Worm (Caenorhabditis elegans) whole organism, L3 larva: ENCODE results near the gene C05D10.4.

Experiments
- ZK546.5 ChIP-seq: sonication (generic microtip); optimal IDR thresholded peaks from 2 replicates; lab custom pipeline; 2017; ENCODE audit warnings: missing biosample characterization, missing genetic modification characterization
- ama-1 ChIP-seq: fragments of 150-350 bp; optimal IDR thresholded peaks from 2 replicates; lab custom pipeline; 2018
- ceh-16 ChIP-seq: sonication (generic microtip); optimal IDR thresholded peaks from 2 replicates; lab custom pipeline; 2017; ENCODE audit warnings: missing biosample characterization, missing genetic modification characterization
- ceh-28 ChIP-seq: fragments of 150-350 bp; optimal IDR thresholded peaks from 2 replicates; lab custom pipeline; 2014; ENCODE audit warnings: missing biosample characterization, missing genetic modification reagents, missing genetic modification characterization
- ceh-82 ChIP-seq: fragments of 150-350 bp; optimal IDR thresholded peaks from 2 replicates; lab custom pipeline; 2014; ENCODE audit warnings: missing biosample characterization, missing genetic modification characterization
- ceh-9 ChIP-seq: sonication (generic microtip); optimal IDR thresholded peaks from 2 replicates; lab custom pipeline; 2018; ENCODE audit warnings: missing biosample characterization, missing genetic modification characterization
- egl-27 ChIP-seq: sonication (generic microtip); optimal IDR thresholded peaks from 4 replicates; lab custom pipeline; 2017; ENCODE audit warnings: missing biosample characterization, missing genetic modification reagents, missing genetic modification characterization
- egl-5 ChIP-seq: fragments of 150-350 bp; optimal IDR thresholded peaks from 2 replicates; lab custom pipeline; 2017; ENCODE audit warnings: missing biosample characterization, missing genetic modification reagents, missing genetic modification characterization, inconsistent platforms
- elt-1 ChIP-seq: fragments of 150-350 bp; optimal IDR thresholded peaks from 2 replicates; lab custom pipeline; 2014; ENCODE audit warnings: missing biosample characterization, missing genetic modification characterization
- elt-2 ChIP-seq: sonication (generic microtip); optimal IDR thresholded peaks from 2 replicates; lab custom pipeline; 2016; ENCODE audit warnings: missing genetic modification reagents, mild to moderate bottlenecking, missing genetic modification characterization, missing compliant biosample characterization
- elt-3 ChIP-seq, 3 experiments: fragments of 150-350 bp in 1 of 3; sonication (generic microtip) in 2 of 3; optimal IDR thresholded peaks; 2 replicates in 2 of 3; 4 replicates in 1 of 3; lab custom pipeline; 2014 to 2017; ENCODE audit warnings: missing biosample characterization in 3 of 3, missing genetic modification characterization in 3 of 3
- eor-1 ChIP-seq, 2 experiments: fragments of 150-350 bp; optimal IDR thresholded peaks; 2 replicates each; lab custom pipeline; 2014 to 2018; ENCODE audit warnings: missing biosample characterization in 2 of 2, missing genetic modification characterization in 2 of 2
- fkh-10 ChIP-seq: sonication (generic microtip); optimal IDR thresholded peaks from 2 replicates; lab custom pipeline; 2017; ENCODE audit warnings: missing biosample characterization, missing genetic modification reagents, missing genetic modification characterization
- fkh-2 ChIP-seq: fragments of 150-350 bp; optimal IDR thresholded peaks from 2 replicates; lab custom pipeline; 2014; ENCODE audit warnings: missing biosample characterization, missing genetic modification reagents, missing genetic modification characterization
- fos-1 ChIP-seq: fragments of 150-350 bp; optimal IDR thresholded peaks from 2 replicates; lab custom pipeline; 2014; ENCODE audit warnings: missing biosample characterization, missing genetic modification characterization
- hmg-11 ChIP-seq: sonication (generic microtip); optimal IDR thresholded peaks from 2 replicates; lab custom pipeline; 2016; ENCODE audit warnings: missing genetic modification characterization, missing compliant biosample characterization
- lin-15B ChIP-seq: fragments of 150-350 bp; optimal IDR thresholded peaks from 2 replicates; lab custom pipeline; 2014; ENCODE audit warnings: missing biosample characterization, missing genetic modification characterization
- lin-39 ChIP-seq: fragments of 150-350 bp; optimal IDR thresholded peaks from 2 replicates; lab custom pipeline; 2018; ENCODE audit warnings: missing biosample characterization, missing genetic modification reagents, missing genetic modification characterization
- lsy-12 ChIP-seq: sonication (generic microtip); optimal IDR thresholded peaks from 2 replicates; lab custom pipeline; 2016; ENCODE audit warnings: mild to moderate bottlenecking, missing genetic modification characterization, missing compliant biosample characterization
- mdl-1 ChIP-seq: fragments of 150-350 bp; optimal IDR thresholded peaks from 2 replicates; lab custom pipeline; 2014; ENCODE audit warnings: missing biosample characterization, missing genetic modification characterization
- mml-1 ChIP-seq: fragments of 150-350 bp; sonication (generic microtip); optimal IDR thresholded peaks from 3 replicates; lab custom pipeline; 2014; ENCODE audit warnings: missing biosample characterization, missing genetic modification characterization
- nfya-1 ChIP-seq: sonication (generic microtip); optimal IDR thresholded peaks from 2 replicates; lab custom pipeline; 2017; ENCODE audit warnings: missing genetic modification characterization, mild to moderate bottlenecking, missing compliant biosample characterization, antibody characterized with exemption, moderate library complexity; ENCODE audit not compliant: insufficient read depth
- nhr-11 ChIP-seq: fragments of 150-350 bp; optimal IDR thresholded peaks from 2 replicates; lab custom pipeline; 2014; ENCODE audit warnings: missing biosample characterization, missing genetic modification characterization
- nhr-12 ChIP-seq: fragments of 150-350 bp; optimal IDR thresholded peaks from 2 replicates; lab custom pipeline; 2014; ENCODE audit warnings: missing biosample characterization, missing genetic modification characterization
- nhr-23 ChIP-seq: fragments of 150-350 bp; optimal IDR thresholded peaks from 2 replicates; lab custom pipeline; 2014; ENCODE audit warnings: missing biosample characterization, missing genetic modification reagents, missing genetic modification characterization
- nhr-237 ChIP-seq: fragments of 150-350 bp; optimal IDR thresholded peaks from 2 replicates; lab custom pipeline; 2014; ENCODE audit warnings: missing biosample characterization, missing genetic modification characterization
- nhr-25 ChIP-seq: sonication (generic microtip); optimal IDR thresholded peaks from 2 replicates; lab custom pipeline; 2017; ENCODE audit warnings: missing biosample characterization, missing genetic modification characterization
- nhr-28 ChIP-seq: fragments of 150-350 bp; optimal IDR thresholded peaks from 2 replicates; lab custom pipeline; 2014; ENCODE audit warnings: missing biosample characterization, missing genetic modification characterization
- nhr-43 ChIP-seq: sonication (generic microtip); optimal IDR thresholded peaks from 2 replicates; lab custom pipeline; 2016; ENCODE audit warnings: mild to moderate bottlenecking, missing genetic modification characterization, missing compliant biosample characterization; ENCODE audit not compliant: poor library complexity, severe bottlenecking
- nhr-76 ChIP-seq: fragments of 150-350 bp; sonication (generic microtip); optimal IDR thresholded peaks from 5 replicates; lab custom pipeline; 2014; ENCODE audit warnings: missing biosample characterization, missing genetic modification characterization
- nhr-77 ChIP-seq: fragments of 150-350 bp; optimal IDR thresholded peaks from 2 replicates; lab custom pipeline; 2014; ENCODE audit warnings: missing biosample characterization, missing genetic modification characterization
- pha-4 ChIP-seq: fragments of 150-350 bp; optimal IDR thresholded peaks from 2 replicates; lab custom pipeline; 2014; ENCODE audit warnings: missing biosample characterization, missing genetic modification reagents, missing genetic modification characterization
- pqm-1 ChIP-seq: fragments of 150-350 bp; optimal IDR thresholded peaks from 2 replicates; lab custom pipeline; 2017; ENCODE audit warnings: missing biosample characterization, missing genetic modification characterization, inconsistent platforms
- sea-2 ChIP-seq: fragments of 150-350 bp; sonication (generic microtip); optimal IDR thresholded peaks from 4 replicates; lab custom pipeline; 2014; ENCODE audit warnings: missing biosample characterization, missing genetic modification reagents, missing genetic modification characterization
- skn-1 ChIP-seq: fragments of 150-350 bp; optimal IDR thresholded peaks from 2 replicates; lab custom pipeline; 2014; ENCODE audit warnings: missing biosample characterization, missing genetic modification characterization
- snpc-4 ChIP-seq: fragments of 150-350 bp; optimal IDR thresholded peaks from 2 replicates; lab custom pipeline; 2014; ENCODE audit warnings: missing biosample characterization, missing genetic modification characterization
- tbx-2 ChIP-seq: sonication (generic microtip); optimal IDR thresholded peaks from 2 replicates; lab custom pipeline; 2016; ENCODE audit warnings: mild to moderate bottlenecking, missing genetic modification characterization, missing compliant biosample characterization
- unc-39 ChIP-seq: sonication (generic microtip); optimal IDR thresholded peaks from 4 replicates; lab custom pipeline; 2017; ENCODE audit warnings: missing biosample characterization, missing genetic modification characterization
- ztf-11 ChIP-seq: fragments of 150-350 bp; optimal IDR thresholded peaks from 2 replicates; lab custom pipeline; 2014; ENCODE audit warnings: missing biosample characterization, missing genetic modification characterization
- ztf-4 ChIP-seq: fragments of 150-350 bp; optimal IDR thresholded peaks from 2 replicates; lab custom pipeline; 2014; ENCODE audit warnings: missing biosample characterization, missing genetic modification characterization

Gene C05D10.4

DNA sequence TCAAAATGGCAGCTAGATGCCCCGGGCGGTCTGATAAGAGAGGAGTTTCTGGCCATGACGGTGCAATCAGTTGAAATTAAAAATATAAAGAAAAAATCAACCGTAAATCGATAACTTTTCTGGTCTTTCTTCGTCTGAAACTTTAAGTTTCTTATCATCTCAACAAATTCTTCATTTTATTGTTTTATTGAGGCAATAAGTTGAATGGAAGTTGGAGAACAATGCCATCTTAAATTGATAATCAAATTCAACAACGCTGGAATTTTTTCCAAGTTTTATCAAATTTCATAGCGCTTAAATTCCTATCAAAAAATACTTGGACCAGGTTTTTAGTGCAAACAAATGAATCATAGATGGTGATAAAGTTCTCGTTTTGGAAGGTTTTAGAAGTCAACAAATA is 14.3 kb upstream of the C05D10.4 start:
- no peak for TF ChIP-seq egl-27
- TF ChIP-seq nhr-12 (tag; lab: Kevin White, UChicago): no peak
- no peak for TF ChIP-seq nhr-28 (tag; lab: Kevin White, UChicago)
- no peak for TF ChIP-seq lin-15B (tag; lab: Kevin White, UChicago)
- TF ChIP-seq ama-1: no peak
- no peak for TF ChIP-seq nhr-23 (tag; lab: Kevin White, UChicago)
- peak; percentile 97 for TF ChIP-seq elt-2
- TF ChIP-seq nhr-237: no peak
- peak; percentile 77 for TF ChIP-seq pqm-1 (tag; lab: Kevin White, UChicago)
- TF ChIP-seq tbx-2 (tag; lab: Kevin White, UChicago): no peak
- no peak for TF ChIP-seq ceh-9
- no peak for TF ChIP-seq nfya-1
- TF ChIP-seq fkh-10 (GFP tag; lab: Kevin White, UChicago): no peak
- TF ChIP-seq nhr-76 (tag; lab: Kevin White, UChicago): no peak
- no peak for TF ChIP-seq nhr-77
- no peak for TF ChIP-seq elt-3 (tag; optimal IDR thresholded peaks at IDR 0.05; lab: Kevin White, UChicago)
- TF ChIP-seq ceh-28 (tag; lab: Kevin White, UChicago): no peak
- TF ChIP-seq eor-1 (tag; optimal IDR thresholded peaks at IDR 0.05; lab: Kevin White, UChicago): no peak
- TF ChIP-seq fos-1: no peak
- TF ChIP-seq unc-39 (tag; lab: Kevin White, UChicago): no peak
- no peak for TF ChIP-seq ztf-11 (tag; lab: Kevin White, UChicago)
- peak; percentile 39 for TF ChIP-seq pha-4
- TF ChIP-seq ceh-82 (tag; lab: Kevin White, UChicago): no peak
- TF ChIP-seq mml-1 (tag; lab: Kevin White, UChicago): no peak
- TF ChIP-seq, all 47 proteins: peak for 3

DNA sequence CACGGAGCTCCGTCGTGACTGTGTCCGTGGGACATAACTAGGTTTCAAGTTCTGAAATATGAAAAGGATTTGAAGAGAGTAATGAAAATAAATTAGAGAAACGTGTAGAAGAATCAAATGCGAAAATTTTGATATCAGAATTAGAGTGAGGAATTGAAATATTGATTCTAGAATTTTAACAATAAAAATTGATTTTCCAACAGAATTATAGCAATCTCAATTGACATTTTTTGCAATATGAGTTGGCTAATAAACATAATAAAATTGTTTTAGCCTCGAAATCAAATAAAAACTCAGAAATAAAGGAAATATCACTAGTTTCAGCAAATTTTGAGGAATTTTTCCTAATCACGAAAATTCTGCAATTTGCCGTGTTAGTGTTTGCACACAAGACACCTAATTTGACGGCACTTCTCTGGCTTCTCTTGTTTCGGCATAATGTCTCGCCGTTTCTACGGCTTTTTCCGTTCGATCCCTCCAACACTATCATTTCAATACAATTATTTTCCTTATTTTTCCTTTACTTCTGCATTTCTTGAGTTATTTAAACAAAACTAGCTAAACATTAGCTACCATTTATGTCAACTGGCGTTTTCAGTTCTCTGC is 13.7 kb upstream of the C05D10.4 start, which contains the start of gene nmt-1:
Gene nmt-1, minus strand, starts transcription at position 51 of the 606 bp plus-strand sequence.
- TF ChIP-seq pha-4: peak; percentile 43
- TF ChIP-seq ceh-28 (tag; lab: Kevin White, UChicago): no peak
- TF ChIP-seq ceh-16 (tag; lab: Kevin White, UChicago): no peak
- TF ChIP-seq mdl-1 (tag; lab: Kevin White, UChicago): no peak
- no peak for TF ChIP-seq fkh-2
- TF ChIP-seq nhr-43 (tag; lab: Kevin White, UChicago): no peak
- TF ChIP-seq fkh-10 (GFP tag; lab: Kevin White, UChicago): no peak
- no peak for TF ChIP-seq nhr-11 (tag; lab: Kevin White, UChicago)
- TF ChIP-seq nhr-12 (tag; lab: Kevin White, UChicago): no peak
- TF ChIP-seq nhr-25: peak; percentile 54
- TF ChIP-seq skn-1 (tag; lab: Kevin White, UChicago): peak; percentile 49
- no peak for TF ChIP-seq sea-2
- peak; percentile 42 for TF ChIP-seq nfya-1
- peak; percentile 28 for TF ChIP-seq lin-15B (tag; lab: Kevin White, UChicago)
- no peak for TF ChIP-seq nhr-28 (tag; lab: Kevin White, UChicago)
- no peak for TF ChIP-seq elt-1 (tag; lab: Kevin White, UChicago)
- no peak for TF ChIP-seq eor-1 (tag; optimal IDR thresholded peaks at IDR 0.05; lab: Kevin White, UChicago)
- no peak for TF ChIP-seq ZK546.5 (tag; lab: Kevin White, UChicago)
- TF ChIP-seq lsy-12 (tag; lab: Kevin White, UChicago): no peak
- no peak for TF ChIP-seq fos-1
- TF ChIP-seq lin-39 (tag; lab: Kevin White, UChicago): peak; percentile 7
- TF ChIP-seq pqm-1 (tag; lab: Kevin White, UChicago): no peak
- no peak for TF ChIP-seq nhr-23 (tag; lab: Kevin White, UChicago)
- no peak for TF ChIP-seq egl-27
- no peak for TF ChIP-seq ztf-4 (tag; lab: Kevin White, UChicago)
- no peak for TF ChIP-seq nhr-237
- TF ChIP-seq elt-2: no peak
- TF ChIP-seq hmg-11 (tag; lab: Kevin White, UChicago): peak; percentile 76

DNA sequence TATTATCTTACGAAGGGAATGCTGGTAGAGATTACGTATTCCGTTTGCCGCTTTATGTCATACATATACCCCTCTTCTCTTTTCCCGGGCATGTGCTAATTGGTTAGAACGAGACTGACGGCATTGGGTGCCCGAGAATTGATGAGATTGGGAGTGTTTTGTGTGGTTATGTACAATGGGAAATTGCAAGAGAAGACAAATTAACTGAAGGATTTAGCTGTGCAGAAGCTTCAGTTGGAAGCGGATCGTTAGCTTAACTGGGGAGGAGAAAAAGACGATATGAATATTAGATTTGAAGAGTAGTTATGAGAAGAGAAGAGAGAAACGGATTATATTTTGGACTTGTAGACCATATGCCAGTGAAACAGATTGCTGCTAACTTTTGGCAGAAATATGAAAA is 7.5 kb upstream of the C05D10.4 start:
- TF ChIP-seq ceh-82 (tag; lab: Kevin White, UChicago) (no peak), fkh-2 (no peak), nhr-11 (tag; lab: Kevin White, UChicago) (no peak), snpc-4 (tag; lab: Kevin White, UChicago) (no peak), sea-2 (no peak), pqm-1 (tag; lab: Kevin White, UChicago) (no peak), elt-3 (tag; optimal IDR thresholded peaks at IDR 0.05; lab: Kevin White, UChicago) (no peak), tbx-2 (tag; lab: Kevin White, UChicago) (no peak), ztf-4 (tag; lab: Kevin White, UChicago) (no peak), egl-5 (tag; lab: Kevin White, UChicago) (no peak), lsy-12 (tag; lab: Kevin White, UChicago) (no peak), nfya-1 (no peak), lin-15B (tag; lab: Kevin White, UChicago) (no peak), elt-2 (no peak)
